Fruit fly (Drosophila melanogaster) whole organism, embryonic: ENCODE measurements around the gene Upf2.
A peak's percentile ranks its signal among the peaks of the same experiment; 100 is the strongest.

Experiments
- CG10267 ChIP-seq: fragments of 200-800 bp; sonication (Bioruptor generic); optimal IDR thresholded peaks from 2 replicates; lab custom pipeline; 2018; ENCODE audit warnings: missing biosample characterization, mild to moderate bottlenecking, missing genetic modification characterization, moderate library complexity
- CG10321 ChIP-seq: fragments of 200-800 bp; sonication (Bioruptor generic); IDR thresholded peaks from 2 replicates; pipeline ENCODE4 v1.3.6; 2022; ENCODE audit warnings: missing biosample characterization, missing genetic modification characterization
- CG11504 ChIP-seq: fragments of 200-800 bp; sonication (Bioruptor generic); optimal IDR thresholded peaks from 3 replicates; lab custom pipeline; 2019; ENCODE audit warnings: missing biosample characterization, mild to moderate bottlenecking, missing genetic modification characterization, moderate library complexity
- CG13287 ChIP-seq: fragments of 200-800 bp; sonication (Bioruptor generic); IDR thresholded peaks from 2 replicates; pipeline ENCODE4 v1.3.6; 2022; ENCODE audit warnings: missing biosample characterization, missing genetic modification characterization; ENCODE audit not compliant: partially characterized antibody
- CG13296 ChIP-seq: fragments of 200-800 bp; sonication (Bioruptor generic); optimal IDR thresholded peaks from 3 replicates; lab custom pipeline; 2018; ENCODE audit warnings: missing biosample characterization, mild to moderate bottlenecking, missing genetic modification characterization
- CG15601 ChIP-seq: fragments of 200-800 bp; sonication (Bioruptor generic); optimal IDR thresholded peaks from 3 replicates; lab custom pipeline; 2019; ENCODE audit warnings: missing biosample characterization, mild to moderate bottlenecking, missing genetic modification characterization, moderate library complexity
- CG1603 ChIP-seq: fragments of 200-800 bp; sonication (Bioruptor generic); optimal IDR thresholded peaks from 2 replicates; lab custom pipeline; 2019; ENCODE audit warnings: missing biosample characterization, mild to moderate bottlenecking, missing genetic modification characterization, moderate library complexity
- CG17912 ChIP-seq: fragments of 200-800 bp; sonication (Bioruptor generic); optimal IDR thresholded peaks from 2 replicates; lab custom pipeline; 2018; ENCODE audit warnings: missing biosample characterization, mild to moderate bottlenecking, missing genetic modification characterization
- CG1832 ChIP-seq: fragments of 200-800 bp; sonication (Bioruptor generic); optimal IDR thresholded peaks from 2 replicates; lab custom pipeline; 2017; ENCODE audit warnings: missing biosample characterization, mild to moderate bottlenecking, missing genetic modification characterization, inconsistent platforms
- CG2199 ChIP-seq: fragments of 200-800 bp; sonication (Bioruptor generic); IDR thresholded peaks from 3 replicates; pipeline ENCODE4 v1.3.6; 2022; ENCODE audit warnings: missing biosample characterization, missing genetic modification characterization
- CG30431 ChIP-seq: fragments of 200-800 bp; sonication (Bioruptor generic); optimal IDR thresholded peaks from 2 replicates; lab custom pipeline; 2017; ENCODE audit warnings: missing biosample characterization, missing genetic modification characterization
- CG3065 ChIP-seq: fragments of 200-800 bp; sonication (Bioruptor generic); optimal IDR thresholded peaks from 2 replicates; lab custom pipeline; 2016; ENCODE audit warnings: missing biosample characterization, missing genetic modification characterization
- CG3281 ChIP-seq: fragments of 200-800 bp; sonication (Bioruptor generic); optimal IDR thresholded peaks from 3 replicates; lab custom pipeline; 2017; ENCODE audit warnings: missing biosample characterization, mild to moderate bottlenecking, missing genetic modification characterization
- CG3407 ChIP-seq: fragments of 200-800 bp; sonication (Bioruptor generic); optimal IDR thresholded peaks from 2 replicates; lab custom pipeline; 2018; ENCODE audit warnings: missing biosample characterization, mild to moderate bottlenecking, missing genetic modification characterization
- CG6272 ChIP-seq: fragments of 200-800 bp; sonication (Bioruptor generic); IDR thresholded peaks from 2 replicates; pipeline ENCODE4 v1.3.6; 2022; ENCODE audit warnings: missing biosample characterization, missing genetic modification characterization
- CG6813 ChIP-seq: fragments of 200-800 bp; sonication (Bioruptor generic); optimal IDR thresholded peaks from 2 replicates; lab custom pipeline; 2017; ENCODE audit warnings: missing biosample characterization, missing genetic modification characterization, mild to moderate bottlenecking, moderate library complexity, missing genetic modification reagents
- CG7839 ChIP-seq: fragments of 200-800 bp; sonication (Bioruptor generic); optimal IDR thresholded peaks from 3 replicates; lab custom pipeline; 2018; ENCODE audit warnings: missing biosample characterization, mild to moderate bottlenecking, missing genetic modification characterization, moderate library complexity
- CG8388 ChIP-seq: fragments of 200-800 bp; sonication (Bioruptor generic); optimal IDR thresholded peaks from 2 replicates; lab custom pipeline; 2019; ENCODE audit warnings: missing biosample characterization, mild to moderate bottlenecking, missing genetic modification characterization, moderate library complexity
- CG9437 ChIP-seq: fragments of 200-800 bp; sonication (Bioruptor generic); optimal IDR thresholded peaks from 2 replicates; lab custom pipeline; 2018; ENCODE audit warnings: missing biosample characterization, mild to moderate bottlenecking, missing genetic modification characterization
- CHES-1-like ChIP-seq: fragments of 200-800 bp; sonication (Bioruptor generic); optimal IDR thresholded peaks from 2 replicates; lab custom pipeline; 2016; ENCODE audit warnings: missing biosample characterization, missing genetic modification characterization
- CTCF ChIP-seq: fragments of 200-800 bp; sonication (Bioruptor generic); optimal IDR thresholded peaks from 2 replicates; lab custom pipeline; 2017; ENCODE audit warnings: missing biosample characterization, mild to moderate bottlenecking, missing genetic modification characterization, moderate library complexity
- Camta ChIP-seq: fragments of 200-800 bp; sonication (Bioruptor generic); optimal IDR thresholded peaks from 2 replicates; lab custom pipeline; 2016; ENCODE audit warnings: missing biosample characterization, missing genetic modification characterization
- D19A ChIP-seq: fragments of 200-800 bp; optimal IDR thresholded peaks from 3 replicates; lab custom pipeline; 2019; ENCODE audit warnings: missing biosample characterization, mild to moderate bottlenecking, missing genetic modification characterization, moderate library complexity
- Fer3 ChIP-seq: fragments of 200-800 bp; sonication (Bioruptor generic); optimal IDR thresholded peaks from 2 replicates; lab custom pipeline; 2018; ENCODE audit warnings: missing biosample characterization, mild to moderate bottlenecking, missing genetic modification characterization, moderate library complexity
- Hey ChIP-seq: fragments of 200-800 bp; sonication (Bioruptor generic); optimal IDR thresholded peaks from 3 replicates; lab custom pipeline; 2018; ENCODE audit warnings: missing biosample characterization, mild to moderate bottlenecking, missing genetic modification characterization
- Mad ChIP-seq: fragments of 200-800 bp; sonication (Bioruptor generic); optimal IDR thresholded peaks from 2 replicates; lab custom pipeline; 2016; ENCODE audit warnings: missing biosample characterization, missing genetic modification characterization
- Med ChIP-seq: fragments of 200-800 bp; sonication (Bioruptor generic); peaks from one replicate; lab custom pipeline; 2016; ENCODE audit warnings: missing biosample characterization, missing genetic modification characterization, mild to moderate bottlenecking, inconsistent platforms, moderate library complexity
- Neu2 ChIP-seq: fragments of 200-800 bp; sonication (Bioruptor generic); optimal IDR thresholded peaks from 3 replicates; lab custom pipeline; 2016; ENCODE audit warnings: missing biosample characterization, missing genetic modification characterization, borderline replicate concordance
- NfI ChIP-seq: fragments of 200-800 bp; sonication (Bioruptor generic); optimal IDR thresholded peaks from 3 replicates; lab custom pipeline; 2018; ENCODE audit warnings: missing biosample characterization, mild to moderate bottlenecking, missing genetic modification characterization, moderate library complexity
- Pdp1 ChIP-seq, 2 experiments: fragments of 200-800 bp; sonication (Bioruptor generic); optimal IDR thresholded peaks; 3 replicates each; lab custom pipeline; 2016; ENCODE audit warnings: missing biosample characterization in 2 of 2, missing genetic modification characterization in 2 of 2, mild to moderate bottlenecking in 1 of 2, moderate library complexity in 1 of 2
- Side ChIP-seq: fragments of 200-800 bp; sonication (Bioruptor generic); optimal IDR thresholded peaks from 2 replicates; lab custom pipeline; 2016; ENCODE audit warnings: missing biosample characterization, missing genetic modification characterization
- Spps ChIP-seq: fragments of 200-800 bp; sonication (Bioruptor generic); optimal IDR thresholded peaks from 2 replicates; lab custom pipeline; 2018; ENCODE audit warnings: missing biosample characterization, mild to moderate bottlenecking, missing genetic modification characterization
- Trl ChIP-seq, 3 experiments: fragments of >200 bp in 2 of 3; fragments of 200-800 bp in 1 of 3; sonication (Bioruptor generic) in 1 of 3; optimal IDR thresholded peaks; 2 replicates in 1 of 3; 3 replicates in 2 of 3; lab custom pipeline; 2016 to 2017; ENCODE audit warnings: missing biosample characterization in 1 of 3, missing genetic modification characterization in 1 of 3
- Vsx1 ChIP-seq: fragments of 200-800 bp; sonication (Bioruptor generic); optimal IDR thresholded peaks from 2 replicates; lab custom pipeline; 2017; ENCODE audit warnings: missing biosample characterization, mild to moderate bottlenecking, missing genetic modification characterization, missing genetic modification reagents
- al ChIP-seq: fragments of 200-800 bp; sonication (Bioruptor generic); IDR thresholded peaks from 2 replicates; pipeline ENCODE4 v1.3.6; 2022; ENCODE audit warnings: missing biosample characterization, missing genetic modification characterization
- btn ChIP-seq: fragments of 200-800 bp; sonication (Bioruptor generic); optimal IDR thresholded peaks from 2 replicates; lab custom pipeline; 2016; ENCODE audit warnings: missing biosample characterization, missing genetic modification characterization
- cad ChIP-seq: fragments of >200 bp; optimal IDR thresholded peaks from 2 replicates; lab custom pipeline; 2017; ENCODE audit warnings: missing biosample characterization, missing genetic modification characterization
- cg ChIP-seq: fragments of 200-800 bp; sonication (Bioruptor generic); optimal IDR thresholded peaks from 3 replicates; lab custom pipeline; 2019; ENCODE audit warnings: missing biosample characterization, mild to moderate bottlenecking, missing genetic modification characterization, moderate library complexity
- corto ChIP-seq: fragments of 200-800 bp; sonication (Bioruptor generic); optimal IDR thresholded peaks from 2 replicates; lab custom pipeline; 2016; ENCODE audit warnings: missing biosample characterization, mild to moderate bottlenecking, missing genetic modification characterization, moderate library complexity
- cwo ChIP-seq: fragments of 200-800 bp; sonication (Bioruptor generic); optimal IDR thresholded peaks from 3 replicates; lab custom pipeline; 2017; ENCODE audit warnings: missing biosample characterization, missing genetic modification characterization, mild to moderate bottlenecking, moderate library complexity, missing genetic modification reagents
- en ChIP-seq: fragments of 200-800 bp; sonication (Bioruptor generic); optimal IDR thresholded peaks from 2 replicates; lab custom pipeline; 2016; ENCODE audit warnings: missing biosample characterization, missing genetic modification characterization
- eve ChIP-seq, 2 experiments: fragments of >200 bp; optimal IDR thresholded peaks; 2 replicates each; lab custom pipeline; 2017; ENCODE audit warnings: missing biosample characterization in 2 of 2, missing genetic modification characterization in 2 of 2
- fd64A ChIP-seq: fragments of 200-800 bp; sonication (Bioruptor generic); optimal IDR thresholded peaks from 3 replicates; lab custom pipeline; 2018; ENCODE audit warnings: missing biosample characterization, mild to moderate bottlenecking, missing genetic modification characterization
- fd96Cb ChIP-seq: fragments of 200-800 bp; sonication (Bioruptor generic); optimal IDR thresholded peaks from 2 replicates; lab custom pipeline; 2018; ENCODE audit warnings: missing biosample characterization, mild to moderate bottlenecking, missing genetic modification characterization, moderate library complexity
- gcm ChIP-seq: fragments of 200-800 bp; sonication (Bioruptor generic); optimal IDR thresholded peaks from 2 replicates; lab custom pipeline; 2019; ENCODE audit warnings: missing biosample characterization, mild to moderate bottlenecking, missing genetic modification characterization, moderate library complexity
- lab ChIP-seq: fragments of 200-800 bp; sonication (Bioruptor generic); optimal IDR thresholded peaks from 3 replicates; lab custom pipeline; 2017; ENCODE audit warnings: missing biosample characterization, missing genetic modification characterization, mild to moderate bottlenecking, moderate library complexity, missing genetic modification reagents
- lbe ChIP-seq: fragments of 200-800 bp; sonication (Bioruptor generic); optimal IDR thresholded peaks from 2 replicates; lab custom pipeline; 2016; ENCODE audit warnings: missing biosample characterization, mild to moderate bottlenecking, missing genetic modification characterization
- lov ChIP-seq, 2 experiments: fragments of 200-800 bp in 1 of 2; fragments of >200 bp in 1 of 2; sonication (Bioruptor generic) in 1 of 2; IDR thresholded peaks in 1 of 2; optimal IDR thresholded peaks in 1 of 2; 2 replicates in 1 of 2; 3 replicates in 1 of 2; pipeline versions ENCODE4 v1.3.6 to Lab custom; 2017 to 2022; ENCODE audit warnings: missing biosample characterization in 1 of 2, missing genetic modification characterization in 1 of 2
- nerfin-1 ChIP-seq: fragments of 200-800 bp; sonication (Bioruptor generic); optimal IDR thresholded peaks from 3 replicates; lab custom pipeline; 2019; ENCODE audit warnings: missing biosample characterization, mild to moderate bottlenecking, missing genetic modification characterization, moderate library complexity
- sqz ChIP-seq: fragments of 200-800 bp; sonication (Bioruptor generic); optimal IDR thresholded peaks from 3 replicates; lab custom pipeline; 2018; ENCODE audit warnings: missing biosample characterization, mild to moderate bottlenecking, missing genetic modification characterization
- trh ChIP-seq: fragments of 200-800 bp; sonication (Bioruptor generic); optimal IDR thresholded peaks from 2 replicates; lab custom pipeline; 2016; ENCODE audit warnings: missing biosample characterization, missing genetic modification characterization
- tx ChIP-seq: fragments of 200-800 bp; sonication (Bioruptor generic); optimal IDR thresholded peaks from 2 replicates; lab custom pipeline; 2016; ENCODE audit warnings: missing biosample characterization, missing genetic modification characterization

The Upf2 gene

DNA sequence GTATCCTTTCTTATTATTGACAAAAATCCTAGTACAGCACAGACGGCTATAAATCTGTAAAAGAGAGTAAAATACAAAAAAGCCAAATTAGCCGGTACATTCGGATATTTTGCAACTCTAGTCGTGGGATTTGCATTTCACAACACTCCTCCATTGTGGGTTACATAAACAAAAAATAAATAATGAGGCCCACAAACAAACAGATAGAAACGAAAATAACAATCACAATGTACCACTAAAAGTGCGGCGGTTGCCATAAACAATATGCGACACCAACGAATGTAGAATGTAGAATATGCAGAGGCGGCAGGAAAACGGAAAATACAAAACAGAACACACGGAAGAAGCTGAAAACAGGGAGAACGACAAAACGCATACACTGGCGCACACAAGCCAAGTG is 19.2 kb downstream of the Upf2 start:
- no peak for TF ChIP-seq CG7839
- TF ChIP-seq Fer3 (tag; lab: Kevin White, UChicago), result no peak
- no peak for TF ChIP-seq CG1603
- TF ChIP-seq trh (GFP tag; lab: Kevin White, UChicago), result no peak
- TF ChIP-seq cg, result no peak
- no peak for TF ChIP-seq fd64A
- no peak for TF ChIP-seq Side
- no peak for TF ChIP-seq Vsx1 (GFP tag; lab: Kevin White, UChicago)
- no peak for TF ChIP-seq CG10321 (GFP tag; lab: Robert Waterston, UW)
- TF ChIP-seq CG2199 (GFP tag; lab: Robert Waterston, UW), result 0 out of 3 replicates have a peak, but pooled peaks have one; percentile 44
- no peak for TF ChIP-seq lab (GFP tag; lab: Kevin White, UChicago)
- no peak for TF ChIP-seq CG6272 (GFP tag; lab: Robert Waterston, UW)
- no peak for TF ChIP-seq lbe (GFP tag; lab: Kevin White, UChicago)
- TF ChIP-seq CG9437 (GFP tag; lab: Kevin White, UChicago), result no peak
- TF ChIP-seq tx (GFP tag; lab: Kevin White, UChicago), result no peak
- no peak for TF ChIP-seq CG30431 (GFP tag; lab: Kevin White, UChicago)
- TF ChIP-seq al (GFP tag; lab: Robert Waterston, UW), result no peak
- TF ChIP-seq CG3065 (GFP tag; lab: Kevin White, UChicago), result no peak
- TF ChIP-seq CG13296, result no peak
- no peak for TF ChIP-seq Camta (GFP tag; lab: Kevin White, UChicago)
- peak in 1 of 2 experiments; percentile 60 for TF ChIP-seq eve (GFP tag; optimal IDR thresholded peaks at IDR 0.05; lab: Kevin White, UChicago)
- no peak for TF ChIP-seq CG3407 (GFP tag; lab: Kevin White, UChicago)
- TF ChIP-seq btn, result no peak
- TF ChIP-seq nerfin-1 (tag; lab: Kevin White, UChicago), result no peak
- no peak for TF ChIP-seq lov (optimal IDR thresholded peaks at IDR 0.05; lab: Kevin White, UChicago)
- TF ChIP-seq lov (GFP tag; IDR thresholded peaks at IDR 0.05; lab: Robert Waterston, UW), result no peak
- peak; percentile 58 for TF ChIP-seq Neu2 (GFP tag; lab: Kevin White, UChicago)
- TF ChIP-seq Hey (tag; lab: Kevin White, UChicago), result no peak
- TF ChIP-seq CG3281 (GFP tag; lab: Kevin White, UChicago), result no peak
- no peak for TF ChIP-seq CG13287 (GFP tag; lab: Robert Waterston, UW)
- no peak for TF ChIP-seq Spps
- no peak for TF ChIP-seq CG17912 (GFP tag; lab: Kevin White, UChicago)
- TF ChIP-seq Pdp1 (GFP tag; optimal IDR thresholded peaks at IDR 0.05; lab: Kevin White, UChicago), result peak in 1 of 2 experiments; percentile 89
- TF ChIP-seq CHES-1-like, result no peak
- peak; percentile 33 for TF ChIP-seq Med (GFP tag; lab: Kevin White, UChicago)
- TF ChIP-seq en (GFP tag; lab: Kevin White, UChicago), result no peak
- TF ChIP-seq fd96Cb (tag; lab: Kevin White, UChicago), result no peak
- TF ChIP-seq CG10267 (tag; lab: Kevin White, UChicago), result no peak
- peak; percentile 43 for TF ChIP-seq CTCF (GFP tag; lab: Kevin White, UChicago)
- TF ChIP-seq gcm (GFP tag; lab: Kevin White, UChicago), result no peak

dm6 chrX:8049292-8049691 is 26.0 kb downstream of the Upf2 start:
- TF ChIP-seq Mad (GFP tag; lab: Kevin White, UChicago) (no peak), CG15601 (tag; lab: Kevin White, UChicago) (no peak), NfI (GFP tag; lab: Kevin White, UChicago) (no peak), CG11504 (tag; lab: Kevin White, UChicago) (no peak), sqz (GFP tag; lab: Kevin White, UChicago) (peak; percentile 39), CG6813 (no peak), D19A (tag; lab: Kevin White, UChicago) (peak; percentile 52), corto (GFP tag; lab: Kevin White, UChicago) (no peak), cwo (GFP tag; lab: Kevin White, UChicago) (no peak), Trl (optimal IDR thresholded peaks at IDR 0.05; lab: Kevin White, UChicago) (peak in 1 of 2 experiments; percentile 18), Trl (GFP tag; optimal IDR thresholded peaks at IDR 0.05; lab: Kevin White, UChicago) (no peak), cad (GFP tag; lab: Kevin White, UChicago) (no peak), CG8388 (GFP tag; lab: Kevin White, UChicago) (no peak), CG1832 (GFP tag; lab: Kevin White, UChicago) (peak; percentile 56)
